Worm (Caenorhabditis elegans): ENCODE data around the gene R12C12.9.

R12C12.9 gene

ce11 chrII:6047639-6048159 is 22.9 kb upstream of the R12C12.9 start, which contains the start of the genes R12C12.6 and ran-5:
Gene R12C12.6, minus strand, starts transcription at chrII:6047867.
Gene ran-5, plus strand, starts transcription at chrII:6048109.
- TF ChIP-seq nhr-28 (tag; optimal IDR thresholded peaks at IDR 0.05): no peak
- no peak for TF ChIP-seq nhr-76 (tag; optimal IDR thresholded peaks at IDR 0.05)
- TF ChIP-seq nhr-12 (tag; optimal IDR thresholded peaks at IDR 0.05): no peak
- TF ChIP-seq elt-3 (tag; optimal IDR thresholded peaks at IDR 0.05): no peak
- TF ChIP-seq unc-39 (tag; optimal IDR thresholded peaks at IDR 0.05): no peak
- peak; percentile 74 for TF ChIP-seq mep-1 (tag; optimal IDR thresholded peaks at IDR 0.05)
- TF ChIP-seq lsy-2 (tag; optimal IDR thresholded peaks at IDR 0.05): peak; percentile 67
- TF ChIP-seq tbx-8 (GFP tag; optimal IDR thresholded peaks at IDR 0.05): no peak
- no peak for TF ChIP-seq ceh-39 (tag; optimal IDR thresholded peaks at IDR 0.05)
- TF ChIP-seq zip-8 (tag; optimal IDR thresholded peaks at IDR 0.05): no peak
- no peak for TF ChIP-seq ham-2 (GFP tag; optimal IDR thresholded peaks at IDR 0.05)
- peak; percentile 67 for TF ChIP-seq M03D4.4 (tag; optimal IDR thresholded peaks at IDR 0.05)
- peak; percentile 41 for TF ChIP-seq ces-1 (GFP tag; optimal IDR thresholded peaks at IDR 0.05)
- no peak for TF ChIP-seq snpc-4 (tag; optimal IDR thresholded peaks at IDR 0.05)
- no peak for TF ChIP-seq sem-2 (GFP tag; optimal IDR thresholded peaks at IDR 0.05)
- no peak for TF ChIP-seq unc-62 (GFP tag; optimal IDR thresholded peaks at IDR 0.05)
- no peak for TF ChIP-seq mab-5 (tag; optimal IDR thresholded peaks at IDR 0.05)
- peak; percentile 38 for TF ChIP-seq pha-4 (tag; optimal IDR thresholded peaks at IDR 0.05)
- no peak for TF ChIP-seq hlh-1 (tag; optimal IDR thresholded peaks at IDR 0.05)
- TF ChIP-seq nhr-237 (tag; optimal IDR thresholded peaks at IDR 0.05): peak; percentile 46
- TF ChIP-seq ztf-11 (tag; optimal IDR thresholded peaks at IDR 0.05): no peak
- no peak for TF ChIP-seq blmp-1 (tag; optimal IDR thresholded peaks at IDR 0.05)
- peak; percentile 47 for TF ChIP-seq mls-2 (tag; optimal IDR thresholded peaks at IDR 0.05)
- TF ChIP-seq drap-1 (GFP tag; optimal IDR thresholded peaks at IDR 0.05): no peak
- TF ChIP-seq nhr-2 (tag; optimal IDR thresholded peaks at IDR 0.05): no peak
- peak; percentile 78 for TF ChIP-seq lin-13 (tag; optimal IDR thresholded peaks at IDR 0.05)
- peak; percentile 3 for TF ChIP-seq cnd-1 (tag; optimal IDR thresholded peaks at IDR 0.05)
- TF ChIP-seq bed-3 (GFP tag; optimal IDR thresholded peaks at IDR 0.05): no peak
- TF ChIP-seq flh-1 (GFP tag; optimal IDR thresholded peaks at IDR 0.05): no peak
- TF ChIP-seq elt-1 (tag; optimal IDR thresholded peaks at IDR 0.05; ENCODE audit: borderline replicate concordance, insufficient read depth): no peak
- TF ChIP-seq unc-120 (tag; optimal IDR thresholded peaks at IDR 0.05; ENCODE audit: poor library complexity, severe bottlenecking): no peak
- peak; percentile 22 for TF ChIP-seq ceh-43 (GFP tag; optimal IDR thresholded peaks at IDR 0.05)
- TF ChIP-seq sptf-1 (tag; optimal IDR thresholded peaks at IDR 0.05): peak; percentile 62
- no peak for TF ChIP-seq lin-32 (GFP tag; optimal IDR thresholded peaks at IDR 0.05)
- TF ChIP-seq ceh-83 (GFP tag; optimal IDR thresholded peaks at IDR 0.05): no peak

ce11 chrII:6046023-6046631 is 21.3 kb upstream of the R12C12.9 start:
- TF ChIP-seq unc-120 (tag; optimal IDR thresholded peaks at IDR 0.05; ENCODE audit: poor library complexity, severe bottlenecking): no peak
- no peak for TF ChIP-seq ceh-39 (tag; optimal IDR thresholded peaks at IDR 0.05)
- TF ChIP-seq ces-1 (GFP tag; optimal IDR thresholded peaks at IDR 0.05): peak; percentile 7
- TF ChIP-seq elt-1 (tag; optimal IDR thresholded peaks at IDR 0.05; ENCODE audit: borderline replicate concordance, insufficient read depth): no peak

ce11 chrII:6045048-6045447 is 20.3 kb upstream of the R12C12.9 start, which contains the start of gene R12C12.5:
Gene R12C12.5, minus strand, starts transcription at chrII:6045148.
- TF ChIP-seq nhr-2 (tag; optimal IDR thresholded peaks at IDR 0.05): no peak
- no peak for TF ChIP-seq elt-1 (tag; optimal IDR thresholded peaks at IDR 0.05; ENCODE audit: borderline replicate concordance, insufficient read depth)
- no peak for TF ChIP-seq ceh-83 (GFP tag; optimal IDR thresholded peaks at IDR 0.05)
- TF ChIP-seq drap-1 (GFP tag; optimal IDR thresholded peaks at IDR 0.05): no peak
- TF ChIP-seq bed-3 (GFP tag; optimal IDR thresholded peaks at IDR 0.05): no peak
- no peak for TF ChIP-seq lin-32 (GFP tag; optimal IDR thresholded peaks at IDR 0.05)
- TF ChIP-seq unc-120 (tag; optimal IDR thresholded peaks at IDR 0.05; ENCODE audit: poor library complexity, severe bottlenecking): no peak
- TF ChIP-seq sem-2 (GFP tag; optimal IDR thresholded peaks at IDR 0.05): no peak
- TF ChIP-seq nhr-237 (tag; optimal IDR thresholded peaks at IDR 0.05): no peak
- no peak for TF ChIP-seq unc-62 (GFP tag; optimal IDR thresholded peaks at IDR 0.05)
- TF ChIP-seq ceh-39 (tag; optimal IDR thresholded peaks at IDR 0.05): no peak
- TF ChIP-seq nhr-76 (tag; optimal IDR thresholded peaks at IDR 0.05): no peak

Data from whole organism, mixed stage, embryonic.